Worm (Caenorhabditis elegans) whole organism, young adult: ENCODE results near the gene F25B4.8.

ENCODE experiments used
- C17E4.6 ChIP-seq: fragments of 200-800 bp; sonication (Bioruptor generic); IDR thresholded peaks from 2 replicates; pipeline ENCODE4 v1.3.6; 2022; ENCODE audit warnings: missing genetic modification reagents, missing genetic modification characterization, missing compliant biosample characterization
- D2030.7 ChIP-seq: fragments of 200-800 bp; sonication (Bioruptor generic); IDR thresholded peaks from 2 replicates; pipeline ENCODE4 v1.3.6; 2022; ENCODE audit warnings: missing genetic modification reagents, missing genetic modification characterization, missing compliant biosample characterization
- F33H1.4 ChIP-seq: fragments of 200-800 bp; sonication (Bioruptor generic); IDR thresholded peaks from 2 replicates; pipeline ENCODE4 v1.3.6; 2022; ENCODE audit warnings: missing genetic modification reagents, missing genetic modification characterization, missing compliant biosample characterization
- F49E8.2 ChIP-seq: sonication (generic microtip); optimal IDR thresholded peaks from 3 replicates; lab custom pipeline; 2017; ENCODE audit warnings: missing genetic modification characterization, mild to moderate bottlenecking, missing compliant biosample characterization, antibody characterized with exemption, moderate library complexity; ENCODE audit not compliant: insufficient read depth
- F52B5.7 ChIP-seq: sonication (generic microtip); optimal IDR thresholded peaks from 2 replicates; lab custom pipeline; 2016; ENCODE audit warnings: mild to moderate bottlenecking, missing genetic modification characterization, missing compliant biosample characterization
- Y53F4B.3 ChIP-seq: fragments of 200-800 bp; sonication (Bioruptor generic); IDR thresholded peaks from 2 replicates; pipeline ENCODE4 v1.3.6; 2022; ENCODE audit warnings: missing genetic modification reagents, missing genetic modification characterization, missing compliant biosample characterization
- ZK185.1 ChIP-seq: sonication (generic microtip); optimal IDR thresholded peaks from 2 replicates; lab custom pipeline; 2016; ENCODE audit warnings: mild to moderate bottlenecking, missing genetic modification characterization, missing compliant biosample characterization; ENCODE audit not compliant: poor library complexity, severe bottlenecking
- ama-1 ChIP-seq, 3 experiments: fragments of 150-350 bp in 1 of 3; sonication (generic microtip) in 2 of 3; optimal IDR thresholded peaks; 2 replicates each; lab custom pipeline; 2014 to 2018; ENCODE audit warnings: missing biosample characterization in 2 of 3, missing genetic modification characterization in 2 of 3, missing genetic modification reagents in 2 of 3
- athp-1 ChIP-seq: sonication (generic microtip); optimal IDR thresholded peaks from 2 replicates; lab custom pipeline; 2017; ENCODE audit warnings: mild to moderate bottlenecking, missing genetic modification characterization, missing compliant biosample characterization
- ceh-100 ChIP-seq: fragments of 200-800 bp; sonication (Bioruptor generic); IDR thresholded peaks from 2 replicates; pipeline ENCODE4 v1.3.6; 2022; ENCODE audit warnings: missing genetic modification reagents, missing genetic modification characterization, missing compliant biosample characterization
- ceh-40 ChIP-seq: fragments of 200-800 bp; sonication (Bioruptor generic); IDR thresholded peaks from 2 replicates; pipeline ENCODE4 v1.3.6; 2022; ENCODE audit warnings: missing genetic modification characterization, missing compliant biosample characterization
- ceh-91 ChIP-seq: fragments of 200-800 bp; sonication (Bioruptor generic); IDR thresholded peaks from 2 replicates; pipeline ENCODE4 v1.3.6; 2022; ENCODE audit warnings: missing genetic modification reagents, missing genetic modification characterization, missing compliant biosample characterization
- chd-7 ChIP-seq: sonication (generic microtip); optimal IDR thresholded peaks from 2 replicates; lab custom pipeline; 2016; ENCODE audit warnings: mild to moderate bottlenecking, missing genetic modification characterization, moderate library complexity, missing compliant biosample characterization
- dpff-1 ChIP-seq: sonication (generic microtip); optimal IDR thresholded peaks from 2 replicates; lab custom pipeline; 2017; ENCODE audit warnings: mild to moderate bottlenecking, missing genetic modification characterization, missing compliant biosample characterization
- dpl-1 ChIP-seq: fragments of 150-350 bp; optimal IDR thresholded peaks from 2 replicates; lab custom pipeline; 2014; ENCODE audit warnings: missing biosample characterization, missing genetic modification reagents, missing genetic modification characterization
- egl-18 ChIP-seq: fragments of 200-800 bp; sonication (Bioruptor generic); IDR thresholded peaks from 2 replicates; pipeline ENCODE4 v1.3.6; 2022; ENCODE audit warnings: missing genetic modification reagents, missing genetic modification characterization, missing compliant biosample characterization
- egl-44 ChIP-seq: fragments of 200-800 bp; sonication (Bioruptor generic); IDR thresholded peaks from 2 replicates; pipeline ENCODE4 v1.3.6; 2022; ENCODE audit warnings: missing genetic modification reagents, missing genetic modification characterization, missing compliant biosample characterization
- egrh-3 ChIP-seq: fragments of 200-800 bp; sonication (Bioruptor generic); IDR thresholded peaks from 2 replicates; pipeline ENCODE4 v1.3.6; 2022; ENCODE audit warnings: missing genetic modification reagents, missing genetic modification characterization, missing compliant biosample characterization
- ets-4 ChIP-seq: fragments of 200-800 bp; sonication (Bioruptor generic); optimal IDR thresholded peaks from 2 replicates; lab custom pipeline; 2018; ENCODE audit warnings: mild to moderate bottlenecking, missing genetic modification characterization, missing compliant biosample characterization
- him-1 ChIP-seq: sonication (generic microtip); optimal IDR thresholded peaks from 2 replicates; lab custom pipeline; 2016; ENCODE audit warnings: missing genotype, missing genetic modification reagents, missing genetic modification characterization, missing compliant biosample characterization
- hsf-1 ChIP-seq: fragments of 200-800 bp; sonication (Bioruptor generic); IDR thresholded peaks from 2 replicates; pipeline ENCODE4 v1.3.6; 2022; ENCODE audit warnings: missing genetic modification reagents, missing genetic modification characterization, missing compliant biosample characterization
- lag-1 ChIP-seq: fragments of 200-800 bp; sonication (Bioruptor generic); IDR thresholded peaks from 2 replicates; pipeline ENCODE4 v1.3.6; 2022; ENCODE audit warnings: missing genetic modification reagents, missing genetic modification characterization, missing compliant biosample characterization
- lin-35 ChIP-seq, 3 experiments: fragments of 150-350 bp in 2 of 3; sonication (generic microtip) in 1 of 3; optimal IDR thresholded peaks; 2 replicates each; lab custom pipeline; 2014 to 2018; ENCODE audit warnings: missing biosample characterization in 3 of 3, missing genetic modification characterization in 3 of 3, missing genetic modification reagents in 3 of 3
- lin-54 ChIP-seq: fragments of 200-800 bp; sonication (Bioruptor generic); optimal IDR thresholded peaks from 2 replicates; lab custom pipeline; 2018; ENCODE audit warnings: mild to moderate bottlenecking, missing genetic modification characterization, missing compliant biosample characterization
- lsl-1 ChIP-seq: fragments of 200-800 bp; sonication (Bioruptor generic); optimal IDR thresholded peaks from 2 replicates; lab custom pipeline; 2018; ENCODE audit warnings: mild to moderate bottlenecking, missing genetic modification characterization, moderate library complexity, missing compliant biosample characterization
- madf-3 ChIP-seq: fragments of 200-800 bp; sonication (Bioruptor generic); IDR thresholded peaks from 2 replicates; pipeline ENCODE4 v1.3.6; 2022; ENCODE audit warnings: missing genetic modification reagents, missing genetic modification characterization, missing compliant biosample characterization
- nfyb-1 ChIP-seq: fragments of 200-800 bp; sonication (Bioruptor generic); IDR thresholded peaks from 2 replicates; pipeline ENCODE4 v1.3.6; 2022; ENCODE audit warnings: missing genetic modification reagents, missing genetic modification characterization, missing compliant biosample characterization
- nhr-80 ChIP-seq: sonication (generic microtip); optimal IDR thresholded peaks from 2 replicates; lab custom pipeline; 2016; ENCODE audit warnings: missing genetic modification characterization, missing compliant biosample characterization
- tbp1 ChIP-seq: fragments of 200-800 bp; sonication (Bioruptor generic); optimal IDR thresholded peaks from 2 replicates; lab custom pipeline; 2018; ENCODE audit warnings: mild to moderate bottlenecking, missing genetic modification characterization, missing compliant biosample characterization
- tbx-9 ChIP-seq: sonication (generic microtip); optimal IDR thresholded peaks from 2 replicates; lab custom pipeline; 2016; ENCODE audit warnings: borderline replicate concordance, missing genetic modification characterization, inconsistent platforms, missing compliant biosample characterization
- zfh-2 ChIP-seq: fragments of 200-800 bp; sonication (Bioruptor generic); conservative IDR thresholded peaks from 2 replicates; pipeline ENCODE4 v1.3.6; 2022; ENCODE audit warnings: missing genetic modification reagents, missing genetic modification characterization, missing compliant biosample characterization
- ztf-6 ChIP-seq: fragments of 200-800 bp; sonication (Bioruptor generic); IDR thresholded peaks from 2 replicates; pipeline ENCODE4 v1.3.6; 2022; ENCODE audit warnings: missing genetic modification reagents, missing genetic modification characterization, missing compliant biosample characterization

The F25B4.8 gene

DNA sequence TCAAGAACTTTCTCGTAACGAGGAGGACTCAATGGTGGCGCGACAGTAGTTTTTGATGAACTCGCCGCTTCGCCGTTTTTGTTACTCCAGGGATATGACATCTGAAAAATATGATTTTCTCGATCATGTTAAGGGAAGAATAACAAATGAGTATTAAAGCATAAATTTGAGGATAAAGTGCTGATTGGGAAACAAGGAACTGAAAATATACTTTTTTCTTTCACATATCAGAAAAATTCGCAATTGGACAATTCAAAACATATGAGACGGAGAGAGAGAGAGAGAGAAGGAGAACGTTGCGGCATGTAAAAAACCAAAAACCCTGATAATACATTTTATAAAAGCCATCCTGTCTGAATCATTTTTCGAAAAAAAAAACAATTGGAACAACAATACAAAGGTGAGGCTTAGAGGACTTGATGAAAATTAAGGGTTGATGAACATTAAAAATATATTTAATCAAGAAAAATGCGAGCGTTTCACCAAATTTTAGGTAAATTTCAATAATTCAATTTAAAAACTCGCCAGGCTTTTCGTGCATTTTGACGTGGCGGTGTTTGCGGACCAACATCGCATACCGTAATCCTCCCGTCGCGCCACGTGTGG lies 30.8 kb downstream of the F25B4.8 start, which contains the start of the genes mut-14 and C14C11.2:
Gene mut-14, minus strand, starts transcription at position 101 of the 606 bp plus-strand sequence.
Gene C14C11.2, plus strand, starts transcription at position 556 of the 606 bp plus-strand sequence.
- TF ChIP-seq ZK185.1 (tag; lab: Kevin White, UChicago) (no peak), Y53F4B.3 (GFP tag; lab: Robert Waterston, UW) (no peak), F33H1.4 (GFP tag; lab: Robert Waterston, UW) (peak; percentile 39), lsl-1 (GFP tag; lab: Kevin White, UChicago) (peak; percentile 66), D2030.7 (GFP tag; lab: Robert Waterston, UW) (peak; percentile 33; the same call in 1 of the 2 replicates), F52B5.7 (tag; lab: Kevin White, UChicago) (no peak)

DNA sequence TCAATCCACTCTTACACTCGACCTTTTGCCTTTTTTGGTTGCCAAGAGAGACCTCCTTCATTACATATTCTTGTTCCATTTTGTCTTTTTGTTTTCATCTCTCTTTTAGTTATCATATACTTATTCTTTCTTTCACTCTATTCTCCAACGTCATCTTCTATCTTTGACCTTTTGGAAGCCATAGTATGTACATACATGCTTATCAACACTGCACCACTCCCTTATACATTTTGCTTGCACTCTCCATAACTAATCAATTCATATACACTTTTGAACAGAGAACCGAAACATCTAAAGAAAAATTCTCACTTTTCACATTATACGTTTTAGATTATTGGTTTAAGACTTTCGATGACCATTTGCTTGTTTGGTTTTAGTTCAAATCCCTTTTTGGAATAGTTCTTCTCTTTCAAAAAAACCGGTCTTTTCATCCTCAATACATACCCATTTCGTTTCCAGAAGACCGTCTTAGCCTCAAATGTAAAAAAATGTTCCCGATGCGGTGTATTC lies 37.5 kb downstream of the F25B4.8 start, which contains the start of gene hex-2:
Gene hex-2, plus strand, starts transcription at position 460 of the 510 bp plus-strand sequence.
- TF ChIP-seq zfh-2 (GFP tag; lab: Robert Waterston, UW) (no peak), nhr-80 (tag; lab: Kevin White, UChicago) (peak; percentile 29)

DNA sequence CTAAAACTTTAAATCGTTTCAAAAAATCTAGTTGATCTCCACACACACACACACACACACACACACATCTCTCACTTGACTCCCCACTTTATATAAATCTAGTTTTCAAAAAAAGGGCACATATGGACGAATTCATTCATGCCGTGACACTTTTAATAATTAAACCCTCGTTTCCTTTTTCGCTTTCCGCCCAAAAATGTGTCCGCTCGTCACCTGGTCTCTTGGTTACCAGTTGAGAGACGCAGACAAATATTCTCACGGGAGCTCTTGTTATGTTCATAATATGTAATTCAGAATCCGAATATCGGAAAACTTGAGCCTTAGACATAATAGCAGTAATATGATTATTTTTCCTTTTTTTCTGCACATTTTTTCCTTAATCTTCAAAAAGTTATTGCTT lies 39.6 kb downstream of the F25B4.8 start:
- no peak for TF ChIP-seq C17E4.6 (GFP tag; lab: Robert Waterston, UW)
- TF ChIP-seq egl-18 (GFP tag; lab: Robert Waterston, UW): no peak
- no peak for TF ChIP-seq dpl-1 (GFP tag; lab: Kevin White, UChicago)
- no peak for TF ChIP-seq madf-3 (GFP tag; lab: Robert Waterston, UW)
- no peak for TF ChIP-seq lin-35 (GFP tag; optimal IDR thresholded peaks at IDR 0.05; lab: Kevin White, UChicago)
- no peak for TF ChIP-seq athp-1 (tag; lab: Kevin White, UChicago)
- no peak for TF ChIP-seq egl-44 (GFP tag; lab: Robert Waterston, UW)
- TF ChIP-seq, all 124 proteins: peak for 0

DNA sequence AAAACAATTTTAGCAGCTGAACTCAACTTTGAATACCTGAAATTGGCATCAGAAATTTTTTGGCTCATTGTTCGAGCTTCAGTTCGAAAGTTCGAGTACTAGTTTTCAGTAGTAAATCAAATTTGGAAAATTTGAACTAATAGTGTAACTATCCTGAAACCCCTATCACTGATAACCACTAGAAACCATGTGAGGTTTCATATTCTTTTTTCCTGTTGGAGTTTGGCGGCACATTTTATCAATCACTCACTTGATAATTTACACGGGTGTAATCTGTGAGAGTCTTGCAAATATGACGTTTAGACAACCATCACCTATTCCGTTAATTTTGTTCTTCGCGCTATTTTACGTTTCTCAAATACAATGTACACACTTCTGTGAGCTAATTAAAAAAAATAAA lies 44.2 kb downstream of the F25B4.8 start, which contains the start of gene C14C11.4:
Gene C14C11.4, plus strand, starts transcription at position 252 of the 400 bp plus-strand sequence.
- TF ChIP-seq nhr-80 (tag; lab: Kevin White, UChicago): peak; percentile 86
- TF ChIP-seq ets-4 (GFP tag; lab: Kevin White, UChicago): peak; percentile 39
- TF ChIP-seq lag-1 (GFP tag; lab: Robert Waterston, UW): no peak

DNA sequence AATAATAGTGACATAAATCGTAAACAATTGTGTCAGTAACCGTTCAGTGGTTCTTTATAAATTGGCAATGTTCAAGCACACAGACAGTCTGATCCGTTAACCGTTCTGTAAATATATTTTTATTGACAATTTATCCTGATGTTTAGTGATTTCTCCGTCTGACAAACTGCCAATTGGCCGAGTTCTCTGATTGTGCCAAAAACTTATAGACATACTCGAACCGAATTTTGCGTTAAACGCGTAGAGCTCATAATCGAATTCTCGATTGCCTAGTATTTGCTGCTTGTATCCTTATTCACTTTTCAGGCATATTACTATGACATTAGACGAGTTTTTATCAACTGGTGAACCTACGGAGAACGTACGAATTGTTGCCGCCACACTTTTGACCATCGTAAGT lies 47.3 kb downstream of the F25B4.8 start, which contains the start of gene srx-117:
Gene srx-117, plus strand, starts transcription at position 301 of the 400 bp plus-strand sequence.
- TF ChIP-seq hsf-1: no peak
- TF ChIP-seq tbp1 (GFP tag; lab: Kevin White, UChicago): no peak
- no peak for TF ChIP-seq him-1
- no peak for TF ChIP-seq tbx-9 (tag; lab: Kevin White, UChicago)
- TF ChIP-seq ZK185.1 (tag; lab: Kevin White, UChicago): no peak
- no peak for TF ChIP-seq ama-1 (optimal IDR thresholded peaks at IDR 0.05; lab: Kevin White, UChicago)
- no peak for TF ChIP-seq ama-1 (GFP tag; optimal IDR thresholded peaks at IDR 0.05; lab: Kevin White, UChicago)
- no peak for TF ChIP-seq nfyb-1 (GFP tag; lab: Robert Waterston, UW)
- TF ChIP-seq dpff-1 (tag; lab: Kevin White, UChicago): no peak
- TF ChIP-seq ztf-6 (GFP tag; lab: Robert Waterston, UW): no peak
- no peak for TF ChIP-seq F49E8.2
- TF ChIP-seq chd-7 (tag; lab: Kevin White, UChicago): no peak
- no peak for TF ChIP-seq F52B5.7 (tag; lab: Kevin White, UChicago)
- no peak for TF ChIP-seq ceh-91 (GFP tag; lab: Robert Waterston, UW)
- TF ChIP-seq ceh-40 (GFP tag; lab: Robert Waterston, UW): no peak
- TF ChIP-seq ceh-100 (GFP tag; lab: Robert Waterston, UW): no peak
- TF ChIP-seq egrh-3 (GFP tag; lab: Robert Waterston, UW): no peak
- no peak for TF ChIP-seq lin-54 (GFP tag; lab: Kevin White, UChicago)
